Fruit fly (Drosophila melanogaster): ENCODE results near the gene Pgant5.

The Pgant5 gene

dm6 chr2L:5092992-5093695 lies at the start of gene Pgant5 (continued):
- peak; percentile 20 for TF ChIP-seq MTF-1 (GFP tag; optimal IDR thresholded peaks at IDR 0.05; ENCODE audit: borderline replicate concordance)
- no peak for TF ChIP-seq CG17328 (GFP tag; IDR thresholded peaks at IDR 0.05)
- no peak for TF ChIP-seq CG15601 (tag; optimal IDR thresholded peaks at IDR 0.05)
- 0 out of 3 replicates have a peak, but pooled peaks have one; percentile 19 for TF ChIP-seq ci (GFP tag; IDR thresholded peaks at IDR 0.05)
- TF ChIP-seq ind (GFP tag; optimal IDR thresholded peaks at IDR 0.05), result no peak
- TF ChIP-seq exex (tag; optimal IDR thresholded peaks at IDR 0.05), result peak; percentile 15
- TF ChIP-seq CG3995 (GFP tag; optimal IDR thresholded peaks at IDR 0.05), result no peak
- TF ChIP-seq CG18764 (GFP tag; optimal IDR thresholded peaks at IDR 0.05), result no peak
- peak; percentile 55 for TF ChIP-seq CG12659 (GFP tag; optimal IDR thresholded peaks at IDR 0.05)
- TF ChIP-seq CG15479 (GFP tag; optimal IDR thresholded peaks at IDR 0.05), result peak; percentile 79
- TF ChIP-seq ERR (GFP tag; optimal IDR thresholded peaks at IDR 0.05), result no peak
- TF ChIP-seq CG16779 (GFP tag; IDR thresholded peaks at IDR 0.05), result no peak
- no peak for TF ChIP-seq shn (GFP tag; optimal IDR thresholded peaks at IDR 0.05)
- no peak for TF ChIP-seq lbe (GFP tag; optimal IDR thresholded peaks at IDR 0.05)
- peak; percentile 7 for TF ChIP-seq CG1603 (tag; optimal IDR thresholded peaks at IDR 0.05)
- TF ChIP-seq CG9437 (GFP tag; optimal IDR thresholded peaks at IDR 0.05), result no peak
- TF ChIP-seq CG4617 (GFP tag; optimal IDR thresholded peaks at IDR 0.05; ENCODE audit: borderline replicate concordance), result peak; percentile 24
- TF ChIP-seq toy (GFP tag; IDR thresholded peaks at IDR 0.05), result no peak
- TF ChIP-seq CG30403 (GFP tag; optimal IDR thresholded peaks at IDR 0.05), result peak; percentile 5
- TF ChIP-seq Lpt (GFP tag; optimal IDR thresholded peaks at IDR 0.05), result no peak
- TF ChIP-seq Jarid2 (GFP tag; optimal IDR thresholded peaks at IDR 0.05), result peak; percentile 90
- TF ChIP-seq CG10979 (tag; optimal IDR thresholded peaks at IDR 0.05), result no peak
- no peak for TF ChIP-seq odd (GFP tag; optimal IDR thresholded peaks at IDR 0.05)
- TF ChIP-seq tll (GFP tag; optimal IDR thresholded peaks at IDR 0.05), result no peak
- peak; percentile 47 for TF ChIP-seq Lhr (GFP tag; optimal IDR thresholded peaks at IDR 0.05)
- peak; percentile 24 for TF ChIP-seq pho (GFP tag; optimal IDR thresholded peaks at IDR 0.05)
- no peak for TF ChIP-seq pum (GFP tag; optimal IDR thresholded peaks at IDR 0.05)
- no peak for TF ChIP-seq phol (tag; optimal IDR thresholded peaks at IDR 0.05)
- TF ChIP-seq CG2712 (tag; optimal IDR thresholded peaks at IDR 0.05), result peak; percentile 16
- no peak for TF ChIP-seq CG3726 (GFP tag; IDR thresholded peaks at IDR 0.05)

- TF ChIP-seq lilli (GFP tag; optimal IDR thresholded peaks at IDR 0.05) (no peak), CG2199 (GFP tag; IDR thresholded peaks at IDR 0.05) (0 out of 3 replicates have a peak, but pooled peaks have one; percentile 8), Hr78 (GFP tag; optimal IDR thresholded peaks at IDR 0.05) (peak in 1 of 2 experiments; percentile 51), vvl (GFP tag; IDR thresholded peaks at IDR 0.05) (peak; percentile 67; the same call in 1 of the 2 replicates), fd3F (GFP tag; optimal IDR thresholded peaks at IDR 0.05) (no peak), chinmo (GFP tag; IDR thresholded peaks at IDR 0.05; ENCODE audit: partially characterized antibody) (peak; percentile 94; the same call in 3 of the 4 replicates), Blimp-1 (GFP tag; optimal IDR thresholded peaks at IDR 0.05) (peak; percentile 87), Side (GFP tag; optimal IDR thresholded peaks at IDR 0.05) (no peak), CG32767 (GFP tag; IDR thresholded peaks at IDR 0.05) (peak; percentile 84), ftz-f1 (GFP tag; optimal IDR thresholded peaks at IDR 0.05) (peak; percentile 57), abd-A (tag; optimal IDR thresholded peaks at IDR 0.05) (peak; percentile 94), CG6175 (GFP tag; IDR thresholded peaks at IDR 0.05) (0 out of 3 replicates have a peak, but pooled peaks have one; percentile 18), Med (GFP tag) (peak; percentile 5), sqz (GFP tag; optimal IDR thresholded peaks at IDR 0.05) (peak; percentile 55), Pdp1 (GFP tag; optimal IDR thresholded peaks at IDR 0.05) (peak in 1 of 2 experiments; percentile 59), HLH4C (GFP tag; IDR thresholded peaks at IDR 0.05; ENCODE audit: partially characterized antibody) (no peak), CG2120 (GFP tag; optimal IDR thresholded peaks at IDR 0.05) (no peak), sd (tag; optimal IDR thresholded peaks at IDR 0.05) (peak; percentile 92), Awh (GFP tag; IDR thresholded peaks at IDR 0.05) (peak; percentile 24; the same call in 1 of the 2 replicates), jumu (GFP tag; optimal IDR thresholded peaks at IDR 0.05) (no peak)
These were observed 26.2 kb upstream of the Pgant5 start for dm6 chr2L:5119640-5120039.
